Worm (Caenorhabditis elegans) whole organism, L4/young adult: ENCODE results near the gene metl-9.

Experiments
- W03F9.2 ChIP-seq: fragments of 150-350 bp; optimal IDR thresholded peaks from 2 replicates; lab custom pipeline; 2014; ENCODE audit warnings: missing biosample characterization, missing genetic modification characterization
- him-1 ChIP-seq: sonication (generic microtip); optimal IDR thresholded peaks from 2 replicates; lab custom pipeline; 2016; ENCODE audit warnings: missing genotype, missing genetic modification reagents, missing genetic modification characterization, missing compliant biosample characterization

DNA sequence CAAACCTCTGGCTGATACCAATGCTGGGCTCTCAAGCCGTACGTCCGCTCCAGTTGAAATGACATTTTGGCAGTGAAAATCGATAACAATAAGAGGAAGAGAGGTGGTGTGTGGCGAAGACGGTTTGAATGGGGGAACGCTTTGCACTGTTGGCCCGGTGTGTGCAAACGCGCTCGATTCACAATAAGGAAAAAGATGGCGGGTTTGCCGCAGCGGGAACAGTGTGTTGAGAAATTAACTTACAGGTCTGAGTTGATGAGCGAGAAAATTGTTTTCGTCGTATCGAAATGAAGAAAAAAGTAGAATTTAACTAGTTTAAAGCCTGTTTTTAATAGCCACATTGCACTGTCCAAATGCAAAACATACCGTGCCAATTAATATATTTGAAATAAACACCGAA lies at the start of gene metl-9:
- no peak for TF ChIP-seq W03F9.2 (tag; lab: Kevin White, UChicago)
- TF ChIP-seq him-1 (tag; lab: Kevin White, UChicago), result no peak
